Fruit fly (Drosophila melanogaster): ENCODE data around the gene Prp4k.

- no peak for TF ChIP-seq CG8478 (optimal IDR thresholded peaks at IDR 0.05)
- no peak for TF ChIP-seq EcR (GFP tag; optimal IDR thresholded peaks at IDR 0.05)
- no peak for TF ChIP-seq pan (optimal IDR thresholded peaks at IDR 0.05)
Observed at dm6 chr3L:217480-218118, 6.3 kb upstream of the Prp4k start, which contains the start of gene CG13877.
